Worm (Caenorhabditis elegans) whole organism, L4 larva: ENCODE measurements around the gene skat-1.

ENCODE experiments used
- T20F7.1 ChIP-seq: fragments of 200-800 bp; sonication (Bioruptor generic); optimal IDR thresholded peaks from 2 replicates; lab custom pipeline; 2018; ENCODE audit warnings: mild to moderate bottlenecking, missing genetic modification characterization, missing compliant biosample characterization
- T26A8.4 ChIP-seq: fragments of 200-800 bp; sonication (Bioruptor generic); IDR thresholded peaks from 2 replicates; pipeline ENCODE4 v1.3.6; 2022; ENCODE audit warnings: missing genetic modification characterization, missing compliant biosample characterization
- Y105C5A.15 ChIP-seq: fragments of 200-800 bp; sonication (Bioruptor generic); IDR thresholded peaks from 2 replicates; pipeline ENCODE4 v1.3.6; 2022; ENCODE audit warnings: missing genetic modification characterization, missing compliant biosample characterization
- ZK546.5 ChIP-seq, 2 experiments: sonication (generic microtip); optimal IDR thresholded peaks; 2 replicates each; lab custom pipeline; 2017; ENCODE audit warnings: missing biosample characterization in 2 of 2, missing genetic modification characterization in 2 of 2
- arid-1 ChIP-seq: fragments of 200-800 bp; sonication (Bioruptor generic); conservative IDR thresholded peaks from 2 replicates; pipeline ENCODE4 v1.3.6; 2022; ENCODE audit warnings: missing genetic modification reagents, missing genetic modification characterization, missing compliant biosample characterization
- ceh-62 ChIP-seq: sonication (generic microtip); optimal IDR thresholded peaks from 2 replicates; lab custom pipeline; 2017; ENCODE audit warnings: missing biosample characterization, missing genetic modification characterization
- ceh-82 ChIP-seq: sonication (generic microtip); optimal IDR thresholded peaks from 2 replicates; lab custom pipeline; 2017; ENCODE audit warnings: missing biosample characterization, missing genetic modification characterization
- daf-16 ChIP-seq, 3 experiments: sonication (generic microtip); optimal IDR thresholded peaks; 2 replicates each; lab custom pipeline; 2016 to 2017; ENCODE audit warnings: missing genetic modification characterization in 3 of 3, missing genetic modification reagents in 3 of 3, mild to moderate bottlenecking in 2 of 3, missing compliant biosample characterization in 2 of 3, missing biosample characterization in 1 of 3, moderate library complexity in 1 of 3
- daf-19 ChIP-seq: fragments of 200-800 bp; sonication (Bioruptor generic); conservative IDR thresholded peaks from 2 replicates; pipeline ENCODE4 v1.3.6; 2022; ENCODE audit warnings: missing genetic modification characterization, missing compliant biosample characterization
- dmd-6 ChIP-seq: fragments of 200-800 bp; sonication (Bioruptor generic); IDR thresholded peaks from 2 replicates; pipeline ENCODE4 v1.3.6; 2022; ENCODE audit warnings: missing genetic modification reagents, missing genetic modification characterization, missing compliant biosample characterization
- dmd-8 ChIP-seq: fragments of 200-800 bp; sonication (Bioruptor generic); IDR thresholded peaks from 2 replicates; pipeline ENCODE4 v1.3.6; 2022; ENCODE audit warnings: missing genetic modification characterization, missing compliant biosample characterization
- dmd-9 ChIP-seq: fragments of 200-800 bp; sonication (Bioruptor generic); IDR thresholded peaks from 2 replicates; pipeline ENCODE4 v1.3.6; 2022; ENCODE audit warnings: missing genetic modification reagents, missing genetic modification characterization, missing compliant biosample characterization
- dpl-1 ChIP-seq: fragments of 150-350 bp; optimal IDR thresholded peaks from 2 replicates; lab custom pipeline; 2014; ENCODE audit warnings: missing biosample characterization, missing genetic modification reagents, missing genetic modification characterization
- dve-1 ChIP-seq: sonication (generic microtip); optimal IDR thresholded peaks from 2 replicates; lab custom pipeline; 2017; ENCODE audit warnings: antibody characterized with exemption, mild to moderate bottlenecking, missing genetic modification characterization, missing compliant biosample characterization; ENCODE audit not compliant: insufficient read depth
- hlh-30 ChIP-seq: sonication (generic microtip); optimal IDR thresholded peaks from 2 replicates; lab custom pipeline; 2017; ENCODE audit warnings: antibody characterized with exemption, mild to moderate bottlenecking, missing genetic modification characterization, missing compliant biosample characterization; ENCODE audit not compliant: insufficient read depth
- lin-1 ChIP-seq: fragments of 200-800 bp; sonication (Bioruptor generic); IDR thresholded peaks from 2 replicates; pipeline ENCODE4 v1.3.6; 2022; ENCODE audit warnings: missing genetic modification reagents, missing genetic modification characterization, missing compliant biosample characterization
- lin-15B ChIP-seq: fragments of 150-350 bp; sonication (generic microtip); optimal IDR thresholded peaks from 3 replicates; lab custom pipeline; 2014; ENCODE audit warnings: missing biosample characterization, missing genetic modification characterization
- lin-29 ChIP-seq: fragments of 200-800 bp; sonication (Bioruptor generic); IDR thresholded peaks from 2 replicates; pipeline ENCODE4 v1.3.6; 2022; ENCODE audit warnings: missing genetic modification reagents, missing genetic modification characterization, missing compliant biosample characterization
- madf-5 ChIP-seq, 2 experiments: fragments of 200-800 bp; sonication (Bioruptor generic); IDR thresholded peaks; 2 replicates each; pipeline ENCODE4 v1.3.6; 2022; ENCODE audit warnings: missing compliant biosample characterization in 2 of 2, missing genetic modification characterization in 2 of 2
- madf-9 ChIP-seq: fragments of 200-800 bp; sonication (Bioruptor generic); conservative IDR thresholded peaks from 2 replicates; pipeline ENCODE4 v1.3.6; 2022; ENCODE audit warnings: missing genetic modification reagents, missing genetic modification characterization, missing compliant biosample characterization
- mdl-1 ChIP-seq, 2 experiments: fragments of 150-350 bp in 1 of 2; sonication (generic microtip) in 1 of 2; optimal IDR thresholded peaks; 2 replicates each; lab custom pipeline; 2014 to 2017; ENCODE audit warnings: missing biosample characterization in 2 of 2, missing genetic modification characterization in 2 of 2
- mdt-29 ChIP-seq: fragments of 200-800 bp; sonication (Bioruptor generic); IDR thresholded peaks from 2 replicates; pipeline ENCODE4 v1.3.6; 2022; ENCODE audit warnings: missing genetic modification reagents, missing genetic modification characterization, missing compliant biosample characterization
- nhr-25 ChIP-seq: sonication (generic microtip); optimal IDR thresholded peaks from 2 replicates; lab custom pipeline; 2017; ENCODE audit warnings: missing genetic modification characterization, mild to moderate bottlenecking, missing compliant biosample characterization, antibody characterized with exemption, moderate library complexity, borderline replicate concordance; ENCODE audit not compliant: insufficient read depth
- nhr-28 ChIP-seq: fragments of 150-350 bp; optimal IDR thresholded peaks from 2 replicates; lab custom pipeline; 2014; ENCODE audit warnings: missing biosample characterization, missing genetic modification characterization
- nhr-77 ChIP-seq: fragments of 150-350 bp; optimal IDR thresholded peaks from 2 replicates; lab custom pipeline; 2014; ENCODE audit warnings: missing biosample characterization, missing genetic modification characterization
- php-3 ChIP-seq: fragments of 200-800 bp; sonication (Bioruptor generic); IDR thresholded peaks from 2 replicates; pipeline ENCODE4 v1.3.6; 2022; ENCODE audit warnings: missing genetic modification reagents, missing genetic modification characterization, missing compliant biosample characterization
- pqm-1 ChIP-seq: sonication (generic microtip); optimal IDR thresholded peaks from 2 replicates; lab custom pipeline; 2017; ENCODE audit warnings: missing biosample characterization, missing genetic modification characterization
- tag-97 ChIP-seq: fragments of 200-800 bp; sonication (Bioruptor generic); IDR thresholded peaks from 2 replicates; pipeline ENCODE4 v1.3.6; 2022; ENCODE audit warnings: missing genetic modification characterization, missing compliant biosample characterization
- unc-62 ChIP-seq, 3 experiments: fragments of 150-350 bp in 1 of 3; sonication (generic microtip); optimal IDR thresholded peaks in 2 of 3; peaks in 1 of 3; 1 replicate in 1 of 3; 2 replicates in 2 of 3; lab custom pipeline; 2014 to 2017; ENCODE audit warnings: missing biosample characterization in 3 of 3, missing genetic modification characterization in 3 of 3, missing genetic modification reagents in 3 of 3, missing genotype in 1 of 3
- zag-1 ChIP-seq: fragments of 150-350 bp; optimal IDR thresholded peaks from 2 replicates; lab custom pipeline; 2014; ENCODE audit warnings: missing biosample characterization, missing genetic modification characterization

Gene skat-1

ce11 chrIII:9034133-9034532 is 37.5 kb upstream of the skat-1 start:
- TF ChIP-seq dmd-6 (0 out of 2 replicates have a peak, but pooled peaks have one; percentile 27), dmd-8 (no peak)

DNA sequence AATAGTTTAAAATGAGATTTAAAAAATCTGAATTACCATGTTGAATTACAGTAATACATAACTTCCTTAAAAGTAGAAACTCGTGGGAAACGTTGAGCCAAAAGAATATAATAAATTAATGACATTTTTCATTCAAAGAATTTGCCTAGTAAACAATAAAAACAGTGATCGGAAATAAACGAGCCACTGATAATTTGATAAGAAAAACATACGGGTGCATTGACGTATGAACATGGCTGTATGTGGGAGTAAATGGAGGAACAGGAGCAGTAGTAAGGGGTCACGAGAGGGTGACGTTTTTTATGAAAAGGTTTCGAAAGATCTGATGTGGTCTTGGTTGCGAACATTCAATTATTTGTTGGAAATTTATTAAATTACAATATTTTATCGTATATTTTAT is 34.2 kb upstream of the skat-1 start:
- no peak for TF ChIP-seq T20F7.1 (GFP tag; lab: Kevin White, UChicago)
- no peak for TF ChIP-seq T26A8.4 (GFP tag; lab: Robert Waterston, UW)
- peak; percentile 16 for TF ChIP-seq nhr-77 (tag; lab: Kevin White, UChicago)
- TF ChIP-seq arid-1: no peak
- TF ChIP-seq unc-62 (GFP tag; optimal IDR thresholded peaks at IDR 0.05 in 1 of 2; lab: Kevin White, UChicago): no peak
- TF ChIP-seq unc-62 (tag; optimal IDR thresholded peaks at IDR 0.05; lab: Kevin White, UChicago): no peak
- no peak for TF ChIP-seq nhr-25 (tag; lab: Kevin White, UChicago)
- TF ChIP-seq dmd-6: no peak
- TF ChIP-seq dmd-8: no peak
- TF ChIP-seq nhr-28 (tag; lab: Kevin White, UChicago): peak; percentile 13
- peak; percentile 54 for TF ChIP-seq pqm-1 (tag; lab: Kevin White, UChicago)
- peak; percentile 10 for TF ChIP-seq hlh-30 (tag; lab: Kevin White, UChicago)
- no peak for TF ChIP-seq zag-1 (tag; lab: Kevin White, UChicago)
- TF ChIP-seq lin-1 (GFP tag; lab: Robert Waterston, UW): no peak
- TF ChIP-seq dve-1: peak; percentile 15
- TF ChIP-seq ceh-82: no peak
- no peak for TF ChIP-seq dmd-9
- no peak for TF ChIP-seq ZK546.5 (tag; optimal IDR thresholded peaks at IDR 0.05; lab: Kevin White, UChicago)
- no peak for TF ChIP-seq daf-16 (GFP tag; optimal IDR thresholded peaks at IDR 0.05; lab: Kevin White, UChicago)
- TF ChIP-seq daf-16 (tag; optimal IDR thresholded peaks at IDR 0.05; lab: Kevin White, UChicago): peak; percentile 61

ce11 chrIII:9026951-9027350 is 30.4 kb upstream of the skat-1 start, which contains the start of gene F59B2.13:
Gene F59B2.13, minus strand, starts transcription at chrIII:9027051.
- TF ChIP-seq lin-15B (no peak), Y105C5A.15 (GFP tag; lab: Robert Waterston, UW) (no peak), nhr-25 (tag; lab: Kevin White, UChicago) (no peak), ceh-62 (tag; lab: Kevin White, UChicago) (no peak), lin-29 (GFP tag; lab: Robert Waterston, UW) (no peak), daf-16 (GFP tag; optimal IDR thresholded peaks at IDR 0.05; lab: Kevin White, UChicago) (no peak), daf-16 (tag; optimal IDR thresholded peaks at IDR 0.05; lab: Kevin White, UChicago) (no peak), daf-19 (GFP tag; lab: Robert Waterston, UW) (no peak), pqm-1 (tag; lab: Kevin White, UChicago) (no peak), tag-97 (no peak), madf-9 (GFP tag; lab: Robert Waterston, UW) (no peak), mdl-1 (tag; optimal IDR thresholded peaks at IDR 0.05; lab: Kevin White, UChicago) (no peak)

DNA sequence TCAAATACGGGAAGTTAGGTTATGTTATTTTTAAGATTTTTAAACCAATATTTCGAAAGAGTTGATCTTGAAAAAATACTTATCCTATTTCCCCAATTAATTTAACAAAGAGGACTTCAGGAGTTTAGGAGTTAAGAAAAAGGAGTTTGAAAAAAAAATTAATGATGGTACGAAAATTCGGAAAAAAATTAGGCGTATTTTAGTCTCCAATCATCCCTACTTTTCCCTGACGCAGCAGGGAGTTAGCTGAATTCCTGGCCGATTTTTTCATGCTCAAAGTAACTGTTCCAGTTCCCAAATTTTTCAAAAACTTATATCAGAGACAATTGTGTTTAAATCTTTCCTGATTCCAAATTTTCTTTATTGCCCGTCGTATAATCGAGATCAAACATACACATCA is 27.0 kb upstream of the skat-1 start:
- TF ChIP-seq mdt-29 (GFP tag; lab: Robert Waterston, UW): no peak
- TF ChIP-seq unc-62 (GFP tag; optimal IDR thresholded peaks at IDR 0.05 in 1 of 2; lab: Kevin White, UChicago): peak in 1 of 2 experiments; percentile 92
- no peak for TF ChIP-seq unc-62 (tag; optimal IDR thresholded peaks at IDR 0.05; lab: Kevin White, UChicago)

DNA sequence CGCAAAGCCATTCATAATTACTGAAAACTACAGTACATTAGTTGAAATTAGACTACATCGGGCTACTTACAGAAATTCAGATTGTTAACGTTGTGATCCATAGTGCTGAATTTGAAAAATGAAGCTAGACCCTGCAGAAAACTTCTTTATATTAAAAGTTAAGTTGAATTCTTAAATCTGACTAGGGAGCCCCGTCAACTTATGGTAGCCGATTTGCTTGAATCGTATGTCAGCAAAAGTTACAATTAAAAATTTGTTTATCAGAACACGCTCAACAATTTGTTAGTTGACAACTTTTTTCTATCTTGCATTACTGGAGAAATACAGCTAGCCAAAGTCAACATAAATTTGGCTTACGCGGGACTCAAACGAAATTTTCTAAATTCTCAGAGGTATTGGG is 25.9 kb upstream of the skat-1 start, which contains the start of gene F59B2.14:
Gene F59B2.14, minus strand, starts transcription at position 101 of the 400 bp plus-strand sequence.
- TF ChIP-seq madf-5 (GFP tag; IDR thresholded peaks at IDR 0.05; lab: Robert Waterston, UW): no peak
- TF ChIP-seq php-3: no peak
- TF ChIP-seq dpl-1: no peak
